Fruit fly (Drosophila melanogaster) whole organism, adult: ENCODE results near the gene VhaM9.7-c.
A peak's percentile ranks its signal among the peaks of the same experiment; 100 is the strongest.

Experiments
- CG14711 ChIP-seq: fragments of 200-800 bp; sonication (Bioruptor generic); optimal IDR thresholded peaks from 2 replicates; lab custom pipeline; 2018; ENCODE audit warnings: missing biosample characterization, mild to moderate bottlenecking, missing genetic modification characterization, moderate library complexity
- CG33017 ChIP-seq: fragments of 200-800 bp; sonication (Bioruptor generic); optimal IDR thresholded peaks from 2 replicates; lab custom pipeline; 2018; ENCODE audit warnings: missing biosample characterization, mild to moderate bottlenecking, missing genetic modification characterization, moderate library complexity
- CG5204 ChIP-seq: fragments of 200-800 bp; sonication (Bioruptor generic); optimal IDR thresholded peaks from 2 replicates; lab custom pipeline; 2016; ENCODE audit warnings: missing biosample characterization, missing genetic modification characterization
- CG7045 ChIP-seq: fragments of 200-800 bp; sonication (Bioruptor generic); optimal IDR thresholded peaks from 2 replicates; lab custom pipeline; 2017; ENCODE audit warnings: missing biosample characterization, mild to moderate bottlenecking, missing genetic modification characterization
- Crg-1 ChIP-seq: fragments of 200-800 bp; sonication (Bioruptor generic); optimal IDR thresholded peaks from 2 replicates; lab custom pipeline; 2016; ENCODE audit warnings: missing biosample characterization, missing genetic modification characterization
- cic ChIP-seq: fragments of 200-800 bp; sonication (Bioruptor generic); optimal IDR thresholded peaks from 2 replicates; lab custom pipeline; 2017; ENCODE audit warnings: missing biosample characterization, mild to moderate bottlenecking, missing genetic modification characterization, moderate library complexity
- kay ChIP-seq: fragments of 200-800 bp; sonication (Bioruptor generic); peaks from one replicate; lab custom pipeline; 2016; ENCODE audit warnings: missing biosample characterization, missing genetic modification characterization, borderline replicate concordance
- pad ChIP-seq: fragments of 200-800 bp; sonication (Bioruptor generic); optimal IDR thresholded peaks from 3 replicates; lab custom pipeline; 2017; ENCODE audit warnings: missing biosample characterization, missing genetic modification characterization, mild to moderate bottlenecking, moderate library complexity, missing genetic modification reagents
- toe ChIP-seq: fragments of 200-800 bp; sonication (Bioruptor generic); optimal IDR thresholded peaks from 2 replicates; lab custom pipeline; 2016; ENCODE audit warnings: missing biosample characterization, missing genetic modification characterization

DNA sequence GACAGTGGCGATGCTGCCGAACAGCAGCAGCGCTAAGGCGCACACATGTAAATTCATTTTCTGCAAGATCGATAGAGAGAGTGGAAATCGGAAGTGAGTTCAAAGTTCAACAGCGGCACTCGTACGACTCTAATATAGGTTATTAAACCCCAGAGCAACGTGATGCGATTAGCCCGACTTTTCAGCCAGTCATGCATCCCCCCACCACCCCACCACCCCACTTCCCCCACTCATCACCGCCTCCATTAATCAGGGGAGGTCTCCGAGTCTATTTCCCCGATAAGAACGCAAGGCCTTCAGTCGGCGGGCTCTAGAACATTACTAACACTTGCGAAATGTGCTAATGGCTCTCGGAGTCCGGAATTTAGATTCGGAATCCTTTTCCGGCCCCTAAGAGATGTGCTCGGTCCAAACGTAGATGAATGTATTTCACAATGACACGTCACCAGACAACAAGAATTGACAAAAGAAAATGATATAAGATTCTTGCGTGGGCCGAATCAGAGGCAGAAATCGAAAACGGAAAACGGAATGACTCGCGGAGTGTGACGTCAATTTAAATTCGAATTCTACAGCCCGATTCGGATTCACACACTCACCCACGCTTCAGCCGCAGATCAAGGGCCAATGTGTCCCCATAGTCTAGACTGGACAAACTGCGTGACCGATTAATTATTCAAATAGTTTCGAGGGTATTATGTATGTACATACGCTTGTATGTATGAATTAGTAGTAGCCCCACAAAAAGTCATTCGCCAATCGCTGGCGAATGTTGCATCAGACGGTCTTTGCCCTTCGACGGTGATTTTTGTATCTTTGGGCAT lies 39.2 kb upstream of the VhaM9.7-c start:
- TF ChIP-seq CG7045 (GFP tag; lab: Kevin White, UChicago) = no peak
- TF ChIP-seq CG14711 (tag; lab: Kevin White, UChicago) = no peak
- TF ChIP-seq CG33017 (tag; lab: Kevin White, UChicago) = no peak
- no peak for TF ChIP-seq CG5204 (GFP tag; lab: Kevin White, UChicago)
- no peak for TF ChIP-seq pad (GFP tag; lab: Kevin White, UChicago)
- no peak for TF ChIP-seq Crg-1 (GFP tag; lab: Kevin White, UChicago)
- no peak for TF ChIP-seq toe
- peak; percentile 44 for TF ChIP-seq kay (GFP tag; lab: Kevin White, UChicago)
- TF ChIP-seq cic (GFP tag; lab: Kevin White, UChicago) = peak; percentile 74
